Fruit fly (Drosophila melanogaster) whole organism, embryonic: ENCODE results near the gene CG5612.
A peak's percentile ranks its signal among the peaks of the same experiment; 100 is the strongest.

Experiments
- Atf3 ChIP-seq: fragments of 200-800 bp; sonication (Bioruptor generic); optimal IDR thresholded peaks from 3 replicates; lab custom pipeline; 2016; ENCODE audit warnings: missing biosample characterization, missing genetic modification characterization
- Bgb ChIP-seq: fragments of 200-800 bp; sonication (Bioruptor generic); IDR thresholded peaks from 2 replicates; pipeline ENCODE4 v1.3.6; 2022; ENCODE audit warnings: missing biosample characterization, missing genetic modification characterization; ENCODE audit not compliant: partially characterized antibody
- CG10267 ChIP-seq: fragments of 200-800 bp; sonication (Bioruptor generic); optimal IDR thresholded peaks from 2 replicates; lab custom pipeline; 2018; ENCODE audit warnings: missing biosample characterization, mild to moderate bottlenecking, missing genetic modification characterization, moderate library complexity
- CG10979 ChIP-seq: fragments of 200-800 bp; sonication (Bioruptor generic); optimal IDR thresholded peaks from 2 replicates; lab custom pipeline; 2018; ENCODE audit warnings: missing biosample characterization, mild to moderate bottlenecking, missing genetic modification characterization, moderate library complexity
- CG11093 ChIP-seq: fragments of 200-800 bp; sonication (Bioruptor generic); IDR thresholded peaks from 3 replicates; pipeline ENCODE4 v1.3.6; 2022; ENCODE audit warnings: missing biosample characterization, missing genetic modification characterization
- CG12155 ChIP-seq: fragments of 200-800 bp; sonication (Bioruptor generic); optimal IDR thresholded peaks from 3 replicates; lab custom pipeline; 2016; ENCODE audit warnings: missing biosample characterization, missing genetic modification characterization
- CG13123 ChIP-seq: fragments of 200-800 bp; sonication (Bioruptor generic); optimal IDR thresholded peaks from 2 replicates; lab custom pipeline; 2016; ENCODE audit warnings: missing biosample characterization, missing genetic modification characterization
- CG17359 ChIP-seq: fragments of 200-800 bp; sonication (Bioruptor generic); optimal IDR thresholded peaks from 3 replicates; lab custom pipeline; 2018; ENCODE audit warnings: missing biosample characterization, mild to moderate bottlenecking, missing genetic modification characterization, moderate library complexity
- CG17802 ChIP-seq: fragments of 200-800 bp; sonication (Bioruptor generic); optimal IDR thresholded peaks from 2 replicates; lab custom pipeline; 2018; ENCODE audit warnings: missing biosample characterization, mild to moderate bottlenecking, missing genetic modification characterization, moderate library complexity
- CG2129 ChIP-seq: fragments of 200-800 bp; sonication (Bioruptor generic); IDR thresholded peaks from 2 replicates; pipeline ENCODE4 v1.3.6; 2022; ENCODE audit warnings: missing biosample characterization, missing genetic modification characterization; ENCODE audit not compliant: partially characterized antibody
- CG2678 ChIP-seq: fragments of 200-800 bp; sonication (Bioruptor generic); optimal IDR thresholded peaks from 3 replicates; lab custom pipeline; 2019; ENCODE audit warnings: missing biosample characterization, mild to moderate bottlenecking, missing genetic modification characterization, moderate library complexity
- CG2875 ChIP-seq: fragments of 200-800 bp; sonication (Bioruptor generic); optimal IDR thresholded peaks from 2 replicates; lab custom pipeline; 2017; ENCODE audit warnings: missing biosample characterization, mild to moderate bottlenecking, missing genetic modification characterization, missing genetic modification reagents
- CG2889 ChIP-seq: fragments of 200-800 bp; sonication (Bioruptor generic); IDR thresholded peaks from 3 replicates; pipeline ENCODE4 v1.3.6; 2022; ENCODE audit warnings: missing biosample characterization, missing genetic modification characterization
- CG30020 ChIP-seq: fragments of 200-800 bp; optimal IDR thresholded peaks from 2 replicates; lab custom pipeline; 2019; ENCODE audit warnings: missing biosample characterization, mild to moderate bottlenecking, missing genetic modification characterization, moderate library complexity
- CG31224 ChIP-seq: fragments of 200-800 bp; sonication (Bioruptor generic); IDR thresholded peaks from 2 replicates; pipeline ENCODE4 v1.3.6; 2022; ENCODE audit warnings: missing biosample characterization, missing genetic modification characterization
- CG4360 ChIP-seq: fragments of 200-800 bp; sonication (Bioruptor generic); IDR thresholded peaks from 2 replicates; pipeline ENCODE4 v1.3.6; 2022; ENCODE audit warnings: missing biosample characterization, missing genetic modification characterization
- CG4854 ChIP-seq: fragments of 200-800 bp; sonication (Bioruptor generic); optimal IDR thresholded peaks from 2 replicates; lab custom pipeline; 2016; ENCODE audit warnings: missing biosample characterization, missing genetic modification characterization, inconsistent platforms
- CG8944 ChIP-seq: fragments of 200-800 bp; sonication (Bioruptor generic); optimal IDR thresholded peaks from 3 replicates; lab custom pipeline; 2016; ENCODE audit warnings: missing biosample characterization, missing genetic modification characterization
- CrebB ChIP-seq: fragments of 200-800 bp; sonication (Bioruptor generic); optimal IDR thresholded peaks from 3 replicates; lab custom pipeline; 2018; ENCODE audit warnings: missing biosample characterization, mild to moderate bottlenecking, missing genetic modification characterization
- ERR ChIP-seq: fragments of 200-800 bp; sonication (Bioruptor generic); optimal IDR thresholded peaks from 2 replicates; lab custom pipeline; 2016; ENCODE audit warnings: missing biosample characterization, missing genetic modification characterization
- Gug ChIP-seq: fragments of 200-800 bp; sonication (Bioruptor generic); IDR thresholded peaks from 4 replicates; pipeline ENCODE4 v1.3.6; 2022; ENCODE audit warnings: missing biosample characterization, missing genetic modification characterization
- HLH3B ChIP-seq: fragments of 200-800 bp; sonication (Bioruptor generic); IDR thresholded peaks from 2 replicates; pipeline ENCODE4 v1.3.6; 2022; ENCODE audit warnings: missing biosample characterization, missing genetic modification characterization
- NC2α ChIP-seq: fragments of 200-800 bp; sonication (Bioruptor generic); optimal IDR thresholded peaks from 2 replicates; lab custom pipeline; 2016; ENCODE audit warnings: missing biosample characterization, missing genetic modification characterization
- NfI ChIP-seq: fragments of 200-800 bp; sonication (Bioruptor generic); optimal IDR thresholded peaks from 3 replicates; lab custom pipeline; 2018; ENCODE audit warnings: missing biosample characterization, mild to moderate bottlenecking, missing genetic modification characterization, moderate library complexity
- Ravus ChIP-seq: fragments of 200-800 bp; sonication (Bioruptor generic); IDR thresholded peaks from 2 replicates; pipeline ENCODE4 v1.3.6; 2022; ENCODE audit warnings: missing biosample characterization, missing genetic modification characterization
- YL-1 ChIP-seq: fragments of 200-800 bp; sonication (Bioruptor generic); optimal IDR thresholded peaks from 3 replicates; lab custom pipeline; 2017; ENCODE audit warnings: missing biosample characterization, mild to moderate bottlenecking, missing genetic modification characterization
- al ChIP-seq: fragments of 200-800 bp; sonication (Bioruptor generic); IDR thresholded peaks from 2 replicates; pipeline ENCODE4 v1.3.6; 2022; ENCODE audit warnings: missing biosample characterization, missing genetic modification characterization
- aop ChIP-seq: fragments of 200-800 bp; sonication (Bioruptor generic); IDR thresholded peaks from 2 replicates; pipeline ENCODE4 v1.3.6; 2022; ENCODE audit warnings: missing biosample characterization, missing genetic modification characterization
- chinmo ChIP-seq: fragments of 200-800 bp; sonication (Bioruptor generic); IDR thresholded peaks from 4 replicates; pipeline ENCODE4 v1.3.6; 2022; ENCODE audit warnings: missing biosample characterization, missing genetic modification characterization; ENCODE audit not compliant: partially characterized antibody
- chm ChIP-seq: fragments of 200-800 bp; sonication (Bioruptor generic); IDR thresholded peaks from 2 replicates; pipeline ENCODE4 v1.3.6; 2022; ENCODE audit warnings: missing biosample characterization, missing genetic modification characterization
- crc ChIP-seq: fragments of 200-800 bp; sonication (Bioruptor generic); optimal IDR thresholded peaks from 2 replicates; lab custom pipeline; 2016; ENCODE audit warnings: missing biosample characterization, missing genetic modification characterization
- dmrt99B ChIP-seq: fragments of 200-800 bp; sonication (Bioruptor generic); optimal IDR thresholded peaks from 2 replicates; lab custom pipeline; 2018; ENCODE audit warnings: missing biosample characterization, mild to moderate bottlenecking, missing genetic modification characterization, moderate library complexity
- fd64A ChIP-seq: fragments of 200-800 bp; sonication (Bioruptor generic); optimal IDR thresholded peaks from 3 replicates; lab custom pipeline; 2018; ENCODE audit warnings: missing biosample characterization, mild to moderate bottlenecking, missing genetic modification characterization
- gem ChIP-seq: fragments of 200-800 bp; sonication (Bioruptor generic); optimal IDR thresholded peaks from 2 replicates; lab custom pipeline; 2019; ENCODE audit warnings: missing biosample characterization, mild to moderate bottlenecking, missing genetic modification characterization, moderate library complexity
- gro ChIP-seq: fragments of 200-800 bp; sonication (Bioruptor generic); optimal IDR thresholded peaks from 2 replicates; lab custom pipeline; 2016; ENCODE audit warnings: missing biosample characterization, missing genetic modification characterization
- hth ChIP-seq: fragments of >200 bp; optimal IDR thresholded peaks from 2 replicates; lab custom pipeline; 2017; ENCODE audit warnings: inconsistent platforms
- jing ChIP-seq: fragments of 200-800 bp; sonication (Bioruptor generic); optimal IDR thresholded peaks from 2 replicates; lab custom pipeline; 2018; ENCODE audit warnings: missing biosample characterization, mild to moderate bottlenecking, missing genetic modification characterization
- ken ChIP-seq: fragments of 200-800 bp; sonication (Bioruptor generic); IDR thresholded peaks from 3 replicates; pipeline ENCODE4 v1.3.6; 2022; ENCODE audit warnings: missing biosample characterization, missing genetic modification characterization
- lmd ChIP-seq: fragments of 200-800 bp; sonication (Bioruptor generic); IDR thresholded peaks from 2 replicates; pipeline ENCODE4 v1.3.6; 2022; ENCODE audit warnings: missing biosample characterization, missing genetic modification characterization
- nerfin-2 ChIP-seq: fragments of 200-800 bp; sonication (Bioruptor generic); IDR thresholded peaks from 2 replicates; pipeline ENCODE4 v1.3.6; 2022; ENCODE audit warnings: missing biosample characterization, missing genetic modification characterization; ENCODE audit not compliant: partially characterized antibody
- nmo ChIP-seq: fragments of 200-800 bp; sonication (Bioruptor generic); optimal IDR thresholded peaks from 2 replicates; lab custom pipeline; 2018; ENCODE audit warnings: missing biosample characterization, mild to moderate bottlenecking, missing genetic modification characterization, moderate library complexity
- oc ChIP-seq: fragments of 200-800 bp; sonication (Bioruptor generic); optimal IDR thresholded peaks from 2 replicates; lab custom pipeline; 2018; ENCODE audit warnings: missing biosample characterization, mild to moderate bottlenecking, missing genetic modification characterization, moderate library complexity
- peb ChIP-seq: fragments of 200-800 bp; sonication (Bioruptor generic); IDR thresholded peaks from 2 replicates; pipeline ENCODE4 v1.3.6; 2022; ENCODE audit warnings: missing biosample characterization, missing genetic modification characterization
- phol ChIP-seq: fragments of 200-800 bp; sonication (Bioruptor generic); optimal IDR thresholded peaks from 3 replicates; lab custom pipeline; 2018; ENCODE audit warnings: missing biosample characterization, mild to moderate bottlenecking, missing genetic modification characterization, moderate library complexity
- ranshi ChIP-seq: fragments of 200-800 bp; sonication (Bioruptor generic); IDR thresholded peaks from 2 replicates; pipeline ENCODE4 v1.3.6; 2022; ENCODE audit warnings: missing biosample characterization, missing genetic modification characterization
- row ChIP-seq: fragments of 200-800 bp; sonication (Bioruptor generic); IDR thresholded peaks from 3 replicates; pipeline ENCODE4 v1.3.6; 2022; ENCODE audit warnings: missing biosample characterization, missing genetic modification characterization
- sd ChIP-seq: fragments of 200-800 bp; sonication (Bioruptor generic); optimal IDR thresholded peaks from 3 replicates; lab custom pipeline; 2018; ENCODE audit warnings: missing biosample characterization, mild to moderate bottlenecking, missing genetic modification characterization, moderate library complexity
- tap ChIP-seq: fragments of 200-800 bp; optimal IDR thresholded peaks from 3 replicates; lab custom pipeline; 2019; ENCODE audit warnings: missing biosample characterization, mild to moderate bottlenecking, missing genetic modification characterization, moderate library complexity
- vvl ChIP-seq: fragments of 200-800 bp; sonication (Bioruptor generic); IDR thresholded peaks from 2 replicates; pipeline ENCODE4 v1.3.6; 2022; ENCODE audit warnings: missing biosample characterization, missing genetic modification characterization

The CG5612 gene

dm6 chr3R:27607218-27607929, 18.4 kb downstream of the CG5612 start, which contains the start of the genes dsd and Tusp (continued):
- TF ChIP-seq CG2129 (GFP tag; lab: Robert Waterston, UW), result no peak
- no peak; the same call in 1 of the 2 replicates for TF ChIP-seq aop
- peak; percentile 48; the same call in 1 of the 3 replicates for TF ChIP-seq CG2889 (GFP tag; lab: Robert Waterston, UW)
- TF ChIP-seq CG2875 (GFP tag; lab: Kevin White, UChicago), result peak; percentile 26
- peak; percentile 80; the same call in 2 of the 4 replicates for TF ChIP-seq chinmo
- no peak for TF ChIP-seq tap (tag; lab: Kevin White, UChicago)
- TF ChIP-seq sd, result no peak
- no peak for TF ChIP-seq fd64A (GFP tag; lab: Kevin White, UChicago)
- TF ChIP-seq al (GFP tag; lab: Robert Waterston, UW), result peak; percentile 69
- peak; percentile 68 for TF ChIP-seq dmrt99B (tag; lab: Kevin White, UChicago)
- peak; percentile 77 for TF ChIP-seq gem (tag; lab: Kevin White, UChicago)
- peak; percentile 54 for TF ChIP-seq CrebB (tag; lab: Kevin White, UChicago)
- TF ChIP-seq CG30020, result peak; percentile 58
- peak; percentile 62 for TF ChIP-seq Bgb
- TF ChIP-seq CG13123, result peak; percentile 69
- TF ChIP-seq gro (GFP tag; lab: Kevin White, UChicago), result peak; percentile 65
- TF ChIP-seq ken (GFP tag; lab: Robert Waterston, UW), result peak; percentile 86
- peak; percentile 91 for TF ChIP-seq CG10267 (tag; lab: Kevin White, UChicago)
- peak; percentile 82 for TF ChIP-seq vvl (GFP tag; lab: Robert Waterston, UW)
- 0 out of 3 replicates have a peak, but pooled peaks have one; percentile 53 for TF ChIP-seq CG11093
- peak; percentile 72 for TF ChIP-seq chm (GFP tag; lab: Robert Waterston, UW)
- peak; percentile 65 for TF ChIP-seq CG17359 (tag; lab: Kevin White, UChicago)
- TF ChIP-seq phol (tag; lab: Kevin White, UChicago), result peak; percentile 79
- peak; percentile 11 for TF ChIP-seq crc (GFP tag; lab: Kevin White, UChicago)
- TF ChIP-seq nerfin-2 (GFP tag; lab: Robert Waterston, UW), result no peak
- peak; percentile 46; the same call in 1 of the 2 replicates for TF ChIP-seq CG31224 (GFP tag; lab: Robert Waterston, UW)
- TF ChIP-seq jing (GFP tag; lab: Kevin White, UChicago), result no peak
- TF ChIP-seq lmd (GFP tag; lab: Robert Waterston, UW), result peak; percentile 72
- TF ChIP-seq peb (GFP tag; lab: Robert Waterston, UW), result no peak
- peak; percentile 91 for TF ChIP-seq row (GFP tag; lab: Robert Waterston, UW)
- no peak for TF ChIP-seq oc (tag; lab: Kevin White, UChicago)
- TF ChIP-seq CG4360 (GFP tag; lab: Robert Waterston, UW), result 0 out of 2 replicates have a peak, but pooled peaks have one; percentile 45
- TF ChIP-seq Atf3 (GFP tag; lab: Kevin White, UChicago), result peak; percentile 58
- TF ChIP-seq CG2678 (tag; lab: Kevin White, UChicago), result peak; percentile 69
- TF ChIP-seq Ravus (GFP tag; lab: Robert Waterston, UW), result no peak
- no peak for TF ChIP-seq NC2α (GFP tag; lab: Kevin White, UChicago)
- TF ChIP-seq HLH3B (GFP tag; lab: Robert Waterston, UW), result no peak
- peak; percentile 50 for TF ChIP-seq CG10979 (tag; lab: Kevin White, UChicago)
- peak; percentile 84 for TF ChIP-seq CG12155
- peak; percentile 64 for TF ChIP-seq YL-1 (GFP tag; lab: Kevin White, UChicago)
- TF ChIP-seq NfI, result peak; percentile 81
- peak; percentile 79 for TF ChIP-seq nmo (GFP tag; lab: Kevin White, UChicago)
- no peak for TF ChIP-seq hth (lab: Kevin White, UChicago)
- peak; percentile 65 for TF ChIP-seq ERR (GFP tag; lab: Kevin White, UChicago)
- peak; percentile 75 for TF ChIP-seq ranshi (GFP tag; lab: Robert Waterston, UW)
- TF ChIP-seq Gug (GFP tag; lab: Robert Waterston, UW), result peak; percentile 87
- peak; percentile 71 for TF ChIP-seq CG8944 (GFP tag; lab: Kevin White, UChicago)
- peak; percentile 48 for TF ChIP-seq CG4854 (GFP tag; lab: Kevin White, UChicago)
- TF ChIP-seq CG17802, result peak; percentile 58
